Worm (Caenorhabditis elegans) whole organism, late embryonic: ENCODE measurements around the gene Y43H11AL.1.

Source experiments
- F13H6.1 ChIP-seq: sonication (generic microtip); optimal IDR thresholded peaks from 2 replicates; lab custom pipeline; 2016; ENCODE audit warnings: missing genetic modification characterization, missing compliant biosample characterization
- K02D7.2 ChIP-seq: sonication (generic microtip); optimal IDR thresholded peaks from 2 replicates; lab custom pipeline; 2017; ENCODE audit warnings: mild to moderate bottlenecking, missing genetic modification characterization, missing compliant biosample characterization
- Y22D7AL.16 ChIP-seq: sonication (generic microtip); optimal IDR thresholded peaks from 2 replicates; lab custom pipeline; 2016; ENCODE audit warnings: missing genetic modification characterization, missing compliant biosample characterization
- ceh-18 ChIP-seq: sonication (generic microtip); optimal IDR thresholded peaks from 2 replicates; lab custom pipeline; 2016; ENCODE audit warnings: missing genetic modification characterization, missing compliant biosample characterization
- ceh-24 ChIP-seq: sonication (generic microtip); optimal IDR thresholded peaks from 2 replicates; lab custom pipeline; 2016; ENCODE audit warnings: mild to moderate bottlenecking, missing genetic modification characterization, missing compliant biosample characterization
- ceh-31 ChIP-seq: sonication (generic microtip); optimal IDR thresholded peaks from 2 replicates; lab custom pipeline; 2016; ENCODE audit warnings: missing genetic modification characterization, missing compliant biosample characterization
- ceh-34 ChIP-seq: sonication (generic microtip); optimal IDR thresholded peaks from 2 replicates; lab custom pipeline; 2016; ENCODE audit warnings: mild to moderate bottlenecking, missing genetic modification characterization, missing compliant biosample characterization
- ceh-45 ChIP-seq: fragments of 200-800 bp; sonication (Bioruptor generic); IDR thresholded peaks from 2 replicates; pipeline ENCODE4 v1.3.6; 2022; ENCODE audit warnings: missing genetic modification reagents, missing genetic modification characterization, missing compliant biosample characterization
- dmd-4 ChIP-seq: sonication (generic microtip); optimal IDR thresholded peaks from 2 replicates; lab custom pipeline; 2016; ENCODE audit warnings: borderline replicate concordance, missing genetic modification characterization, missing compliant biosample characterization
- dve-1 ChIP-seq: sonication (generic microtip); optimal IDR thresholded peaks from 2 replicates; lab custom pipeline; 2017; ENCODE audit warnings: antibody characterized with exemption, mild to moderate bottlenecking, missing genetic modification characterization, missing compliant biosample characterization
- elt-2 ChIP-seq: sonication (generic microtip); optimal IDR thresholded peaks from 2 replicates; lab custom pipeline; 2016; ENCODE audit warnings: missing genetic modification reagents, missing genetic modification characterization, missing compliant biosample characterization
- elt-4 ChIP-seq: sonication (generic microtip); optimal IDR thresholded peaks from 2 replicates; lab custom pipeline; 2016; ENCODE audit warnings: missing genetic modification characterization, missing compliant biosample characterization
- ets-4 ChIP-seq: sonication (generic microtip); optimal IDR thresholded peaks from 2 replicates; lab custom pipeline; 2016; ENCODE audit warnings: missing genetic modification characterization, missing compliant biosample characterization
- fax-1 ChIP-seq: sonication (generic microtip); optimal IDR thresholded peaks from 2 replicates; lab custom pipeline; 2016; ENCODE audit warnings: missing genotype, missing genetic modification characterization, missing compliant biosample characterization
- fkh-10 ChIP-seq: fragments of 150-350 bp; optimal IDR thresholded peaks from 2 replicates; lab custom pipeline; 2014; ENCODE audit warnings: missing biosample characterization, missing genetic modification reagents, missing genetic modification characterization
- fkh-6 ChIP-seq: sonication (generic microtip); optimal IDR thresholded peaks from 2 replicates; lab custom pipeline; 2016; ENCODE audit warnings: missing genetic modification characterization, missing compliant biosample characterization
- gmeb-2 ChIP-seq: sonication (generic microtip); optimal IDR thresholded peaks from 2 replicates; lab custom pipeline; 2016; ENCODE audit warnings: missing genetic modification characterization, inconsistent platforms, missing compliant biosample characterization
- hlh-13 ChIP-seq: fragments of 200-800 bp; sonication (Bioruptor generic); optimal IDR thresholded peaks from 2 replicates; lab custom pipeline; 2018; ENCODE audit warnings: mild to moderate bottlenecking, missing genetic modification characterization, missing compliant biosample characterization
- hlh-15 ChIP-seq: sonication (generic microtip); optimal IDR thresholded peaks from 2 replicates; lab custom pipeline; 2016; ENCODE audit warnings: missing genetic modification characterization, missing compliant biosample characterization
- hlh-6 ChIP-seq: sonication (generic microtip); optimal IDR thresholded peaks from 2 replicates; lab custom pipeline; 2016; ENCODE audit warnings: missing genotype, missing genetic modification characterization, missing compliant biosample characterization
- hlh-8 ChIP-seq: sonication (generic microtip); optimal IDR thresholded peaks from 2 replicates; lab custom pipeline; 2016; ENCODE audit warnings: missing genotype, missing genetic modification characterization, missing compliant biosample characterization
- lin-11 ChIP-seq: fragments of 200-800 bp; sonication (Bioruptor generic); optimal IDR thresholded peaks from 2 replicates; lab custom pipeline; 2018; ENCODE audit warnings: mild to moderate bottlenecking, missing genetic modification characterization, missing compliant biosample characterization
- madf-2 ChIP-seq: sonication (generic microtip); optimal IDR thresholded peaks from 2 replicates; lab custom pipeline; 2017; ENCODE audit warnings: missing genetic modification characterization, missing compliant biosample characterization
- mec-3 ChIP-seq: sonication (generic microtip); optimal IDR thresholded peaks from 2 replicates; lab custom pipeline; 2016; ENCODE audit warnings: borderline replicate concordance, missing genetic modification characterization, missing compliant biosample characterization
- nfya-1 ChIP-seq: sonication (generic microtip); optimal IDR thresholded peaks from 2 replicates; lab custom pipeline; 2017; ENCODE audit warnings: missing genetic modification characterization, mild to moderate bottlenecking, missing compliant biosample characterization, antibody characterized with exemption, moderate library complexity
- npax-4 ChIP-seq: sonication (generic microtip); optimal IDR thresholded peaks from 2 replicates; lab custom pipeline; 2016; ENCODE audit warnings: missing genetic modification characterization, missing compliant biosample characterization
- pag-3 ChIP-seq: sonication (generic microtip); optimal IDR thresholded peaks from 2 replicates; lab custom pipeline; 2016; ENCODE audit warnings: missing compliant biosample characterization, missing genetic modification characterization, borderline replicate concordance
- pat-9 ChIP-seq: fragments of 200-800 bp; sonication (Bioruptor generic); optimal IDR thresholded peaks from 2 replicates; lab custom pipeline; 2018; ENCODE audit warnings: mild to moderate bottlenecking, missing genetic modification characterization, moderate library complexity, missing compliant biosample characterization
- pax-1 ChIP-seq: fragments of 150-350 bp; optimal IDR thresholded peaks from 2 replicates; lab custom pipeline; 2014; ENCODE audit warnings: missing biosample characterization, missing genetic modification characterization
- pha-4 ChIP-seq: fragments of 150-350 bp; optimal IDR thresholded peaks from 2 replicates; lab custom pipeline; 2018; ENCODE audit warnings: missing biosample characterization, missing genetic modification reagents, missing genetic modification characterization
- pqm-1 ChIP-seq: sonication (generic microtip); optimal IDR thresholded peaks from 2 replicates; lab custom pipeline; 2016; ENCODE audit warnings: missing genetic modification characterization, missing compliant biosample characterization
- ref-2 ChIP-seq: sonication (generic microtip); optimal IDR thresholded peaks from 2 replicates; lab custom pipeline; 2016; ENCODE audit warnings: missing genetic modification characterization, missing compliant biosample characterization
- rnt-1 ChIP-seq: sonication (generic microtip); optimal IDR thresholded peaks from 2 replicates; lab custom pipeline; 2016; ENCODE audit warnings: missing genetic modification characterization, missing compliant biosample characterization
- sox-2 ChIP-seq: fragments of 200-800 bp; sonication (Bioruptor generic); IDR thresholded peaks from 2 replicates; pipeline ENCODE4 v1.3.6; 2022; ENCODE audit warnings: missing genetic modification reagents, missing genetic modification characterization, missing compliant biosample characterization
- sox-4 ChIP-seq: sonication (generic microtip); optimal IDR thresholded peaks from 2 replicates; lab custom pipeline; 2017; ENCODE audit warnings: mild to moderate bottlenecking, missing genetic modification characterization, inconsistent platforms, missing compliant biosample characterization
- tbx-2 ChIP-seq: sonication (generic microtip); optimal IDR thresholded peaks from 2 replicates; lab custom pipeline; 2016; ENCODE audit warnings: missing genetic modification characterization, missing compliant biosample characterization
- tbx-7 ChIP-seq: sonication (generic microtip); optimal IDR thresholded peaks from 2 replicates; lab custom pipeline; 2016; ENCODE audit warnings: missing genotype, missing genetic modification characterization, missing compliant biosample characterization
- unc-42 ChIP-seq: sonication (generic microtip); optimal IDR thresholded peaks from 2 replicates; lab custom pipeline; 2016; ENCODE audit warnings: missing genotype, missing genetic modification characterization, missing compliant biosample characterization
- unc-55 ChIP-seq: sonication (generic microtip); optimal IDR thresholded peaks from 2 replicates; lab custom pipeline; 2017; ENCODE audit warnings: missing biosample characterization, missing genetic modification reagents, missing genetic modification characterization
- unc-86 ChIP-seq: sonication (generic microtip); optimal IDR thresholded peaks from 2 replicates; lab custom pipeline; 2016; ENCODE audit warnings: missing genetic modification characterization, missing compliant biosample characterization

Gene Y43H11AL.1

DNA sequence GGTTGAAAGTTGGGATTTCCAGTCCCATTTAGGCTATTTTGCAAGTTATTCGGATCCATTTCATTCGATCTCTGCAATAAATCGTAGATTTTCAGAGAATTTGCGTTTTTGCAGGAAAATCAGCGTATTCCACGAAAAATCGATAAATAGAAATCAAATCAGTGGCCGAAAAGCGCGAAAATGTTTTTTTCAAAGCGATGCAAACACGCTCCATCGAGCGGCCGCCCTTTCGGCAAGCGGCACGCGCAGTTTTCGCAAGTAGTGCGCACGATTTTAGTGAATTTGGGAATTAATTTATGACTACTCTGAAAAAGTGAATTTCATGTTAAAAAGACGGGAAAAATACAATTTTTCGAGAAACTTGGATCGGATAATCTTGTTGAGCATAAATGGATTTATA, 22.6 kb upstream of the Y43H11AL.1 start (continued):
- TF ChIP-seq dmd-4 (peak; percentile 80), rnt-1 (tag; lab: Kevin White, UChicago) (peak; percentile 94), sox-4 (tag; lab: Kevin White, UChicago) (peak; percentile 61), pax-1 (peak; percentile 48), elt-4 (tag; lab: Kevin White, UChicago) (no peak), unc-42 (peak; percentile 99), nfya-1 (peak; percentile 93), gmeb-2 (peak; percentile 63), sox-2 (GFP tag; lab: Robert Waterston, UW) (no peak), pag-3 (tag; lab: Kevin White, UChicago) (peak; percentile 84), hlh-13 (GFP tag; lab: Kevin White, UChicago) (peak; percentile 25), npax-4 (tag; lab: Kevin White, UChicago) (peak; percentile 43), ceh-18 (peak; percentile 92), ets-4 (tag; lab: Kevin White, UChicago) (peak; percentile 60), tbx-7 (tag; lab: Kevin White, UChicago) (peak; percentile 77), ref-2 (tag; lab: Kevin White, UChicago) (peak; percentile 90), fax-1 (tag; lab: Kevin White, UChicago) (peak; percentile 79), hlh-15 (tag; lab: Kevin White, UChicago) (peak; percentile 66), ceh-34 (tag; lab: Kevin White, UChicago) (peak; percentile 88), Y22D7AL.16 (tag; lab: Kevin White, UChicago) (peak; percentile 50), tbx-2 (tag; lab: Kevin White, UChicago) (peak; percentile 93), K02D7.2 (tag; lab: Kevin White, UChicago) (peak; percentile 46), hlh-8 (tag; lab: Kevin White, UChicago) (peak; percentile 77), unc-86 (tag; lab: Kevin White, UChicago) (peak; percentile 83), dve-1 (peak; percentile 42), ceh-45 (GFP tag; lab: Robert Waterston, UW) (0 out of 2 replicates have a peak, but pooled peaks have one; percentile 45), ceh-31 (tag; lab: Kevin White, UChicago) (peak; percentile 92), mec-3 (tag; lab: Kevin White, UChicago) (peak; percentile 85), lin-11 (tag; lab: Kevin White, UChicago) (peak; percentile 59), pat-9 (peak; percentile 76), fkh-10 (peak; percentile 84), madf-2 (peak; percentile 66), unc-55 (peak; percentile 61)

DNA sequence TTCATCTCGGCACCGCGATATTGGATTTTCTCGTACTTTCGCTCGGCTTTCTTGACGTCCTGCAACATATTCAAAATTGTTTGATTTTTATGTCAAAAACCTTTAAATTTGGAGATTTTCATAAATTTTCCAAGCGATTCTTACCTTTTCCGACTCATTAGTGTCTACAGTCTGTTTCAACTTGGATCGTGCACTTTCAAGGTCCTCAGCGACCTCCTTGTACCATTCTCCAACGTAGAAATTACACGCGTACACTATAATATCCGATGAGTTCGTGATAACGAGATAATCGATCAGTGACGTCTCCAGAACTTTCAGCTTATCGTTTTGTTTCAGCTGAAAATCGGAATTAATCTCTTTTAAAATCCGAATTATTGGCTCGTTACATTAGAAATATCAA, 15.2 kb upstream of the Y43H11AL.1 start:
- TF ChIP-seq Y22D7AL.16 (tag; lab: Kevin White, UChicago), result no peak
- TF ChIP-seq npax-4 (tag; lab: Kevin White, UChicago), result no peak
- TF ChIP-seq sox-2 (GFP tag; lab: Robert Waterston, UW), result no peak

- TF ChIP-seq mec-3 (tag; lab: Kevin White, UChicago), result no peak
- no peak for TF ChIP-seq unc-55
- TF ChIP-seq elt-2, result peak; percentile 83
- TF ChIP-seq fkh-6 (tag; lab: Kevin White, UChicago), result no peak
- no peak for TF ChIP-seq hlh-8 (tag; lab: Kevin White, UChicago)
- TF ChIP-seq ref-2 (tag; lab: Kevin White, UChicago), result no peak
- TF ChIP-seq ceh-24 (tag; lab: Kevin White, UChicago), result no peak
- TF ChIP-seq pqm-1 (tag; lab: Kevin White, UChicago), result peak; percentile 24
- no peak for TF ChIP-seq pax-1
- TF ChIP-seq pha-4, result no peak
- TF ChIP-seq sox-4 (tag; lab: Kevin White, UChicago), result no peak
- TF ChIP-seq lin-11 (tag; lab: Kevin White, UChicago), result no peak
- no peak for TF ChIP-seq F13H6.1 (tag; lab: Kevin White, UChicago)
- TF ChIP-seq hlh-6 (tag; lab: Kevin White, UChicago), result no peak
- TF ChIP-seq, all 69 proteins: peak for 2
These were observed 7.5 kb upstream of the Y43H11AL.1 start for ce11 chrII:240043-240442.
